Worm (Caenorhabditis elegans): ENCODE results near the gene B0001.2.

B0001.2 gene

DNA sequence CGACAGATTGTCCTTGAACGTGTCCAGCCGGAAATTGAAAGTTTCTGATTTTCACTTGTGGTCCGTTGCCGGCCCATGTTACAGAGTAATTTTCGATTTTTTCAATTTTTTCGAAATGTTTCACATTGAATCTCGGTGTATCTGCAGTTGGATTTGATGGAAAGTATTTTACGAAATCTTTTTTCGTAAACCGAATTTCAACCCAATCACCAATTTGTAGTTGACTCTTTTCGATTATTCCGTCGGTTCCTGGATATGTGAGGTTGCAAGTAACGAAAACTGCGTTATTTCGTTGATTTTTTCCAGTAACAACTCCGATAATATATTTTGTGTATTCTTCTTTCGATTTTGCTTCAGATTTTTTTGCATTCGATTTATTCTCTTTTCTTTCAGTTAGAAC lies 1.2 kb downstream of the B0001.2 start:
- TF ChIP-seq athp-1 (tag; optimal IDR thresholded peaks at IDR 0.05) (no peak), fkh-3 (tag; optimal IDR thresholded peaks at IDR 0.05) (no peak), efl-1 (GFP tag; optimal IDR thresholded peaks at IDR 0.05) (no peak), lsy-27 (tag; optimal IDR thresholded peaks at IDR 0.05; ENCODE audit: borderline replicate concordance, insufficient read depth) (no peak), egl-18 (GFP tag; IDR thresholded peaks at IDR 0.05) (no peak), F37B4.10 (GFP tag; IDR thresholded peaks at IDR 0.05) (no peak), rcor-1 (GFP tag; IDR thresholded peaks at IDR 0.05) (no peak), hsf-1 (GFP tag; IDR thresholded peaks at IDR 0.05) (no peak), him-1 (tag; optimal IDR thresholded peaks at IDR 0.05) (no peak), B0261.1 (tag; optimal IDR thresholded peaks at IDR 0.05) (no peak), snpc-1.3 (tag; optimal IDR thresholded peaks at IDR 0.05; ENCODE audit: insufficient read depth) (no peak), lin-40 (tag; optimal IDR thresholded peaks at IDR 0.05) (no peak)

DNA sequence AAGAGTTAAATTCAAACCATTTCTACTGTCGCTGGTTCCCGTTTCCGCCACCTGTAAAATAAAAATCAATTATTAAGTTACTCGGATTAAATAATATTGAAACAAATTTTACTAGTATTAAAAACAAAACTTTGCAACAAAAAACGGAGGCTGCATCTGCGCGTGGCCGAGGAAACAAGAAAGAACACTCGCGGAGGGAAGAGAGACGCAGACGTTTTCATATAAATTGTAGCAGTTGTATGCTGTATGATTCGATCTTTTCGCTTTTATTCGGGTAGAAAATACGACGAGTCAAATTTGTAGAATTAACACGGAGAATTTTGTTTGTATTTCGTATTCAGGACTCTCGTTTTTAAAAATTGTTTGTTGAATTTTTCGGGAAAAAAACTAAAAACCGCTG lies 5.1 kb downstream of the B0001.2 start, which contains the start of gene B0001.3:
Gene B0001.3 (minus strand): TSS at position 55 of the 400 bp plus-strand sequence.
- no peak for TF ChIP-seq ceh-79 (tag; optimal IDR thresholded peaks at IDR 0.05)
- TF ChIP-seq ceh-27 (GFP tag; optimal IDR thresholded peaks at IDR 0.05), result no peak
- TF ChIP-seq ztf-25 (GFP tag; IDR thresholded peaks at IDR 0.05), result no peak
- no peak for TF ChIP-seq rcor-1 (GFP tag; IDR thresholded peaks at IDR 0.05)
- TF ChIP-seq F22D6.2 (tag; optimal IDR thresholded peaks at IDR 0.05), result no peak
- TF ChIP-seq cebp-2 (GFP tag; IDR thresholded peaks at IDR 0.05), result no peak
- no peak for TF ChIP-seq dpl-1 (GFP tag; optimal IDR thresholded peaks at IDR 0.05)
- no peak for TF ChIP-seq Y79H2A.3 (GFP tag; conservative IDR thresholded peaks at IDR 0.05)
- TF ChIP-seq snpc-3.4 (tag; optimal IDR thresholded peaks at IDR 0.05), result no peak
- TF ChIP-seq K11D2.4 (GFP tag; IDR thresholded peaks at IDR 0.05), result no peak
- TF ChIP-seq xnd-1 (tag; optimal IDR thresholded peaks at IDR 0.05), result no peak
- TF ChIP-seq somi-1 (GFP tag; optimal IDR thresholded peaks at IDR 0.05), result no peak
- no peak for TF ChIP-seq K12H6.12 (tag; optimal IDR thresholded peaks at IDR 0.05)
- no peak for TF ChIP-seq B0035.1 (tag; optimal IDR thresholded peaks at IDR 0.05)
- no peak for TF ChIP-seq die-1 (tag; optimal IDR thresholded peaks at IDR 0.05)
- no peak for TF ChIP-seq egrh-3 (GFP tag; IDR thresholded peaks at IDR 0.05)
- no peak for TF ChIP-seq ceh-91 (GFP tag; IDR thresholded peaks at IDR 0.05)

DNA sequence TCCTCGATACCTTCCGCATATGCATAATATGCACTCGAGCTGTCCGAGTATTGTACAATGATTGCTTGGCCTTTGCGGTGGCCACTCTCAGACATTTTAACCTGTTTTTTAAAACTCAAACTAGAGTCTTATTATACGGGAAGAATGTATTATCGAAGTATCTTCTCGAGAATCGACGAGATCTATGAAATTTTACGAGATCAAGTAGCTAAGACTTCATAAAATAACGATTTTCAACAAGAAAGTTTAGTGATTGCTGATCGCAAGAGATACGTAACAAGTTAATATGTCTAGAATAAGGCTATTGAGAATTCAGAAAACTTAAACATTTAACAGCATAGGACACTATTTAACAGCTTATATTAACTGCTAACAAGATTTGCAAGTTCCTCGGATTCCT lies 7.5 kb downstream of the B0001.2 start, which contains the start of gene B0001.5:
Gene B0001.5 (minus strand): TSS at position 101 of the 400 bp plus-strand sequence.
- TF ChIP-seq zim-3 (tag; optimal IDR thresholded peaks at IDR 0.05) (no peak), hlh-12 (tag; optimal IDR thresholded peaks at IDR 0.05) (no peak), lir-1 (GFP tag; conservative IDR thresholded peaks at IDR 0.05) (no peak), egl-44 (GFP tag; IDR thresholded peaks at IDR 0.05) (no peak), madf-6 (GFP tag; IDR thresholded peaks at IDR 0.05) (no peak), ceh-40 (GFP tag; IDR thresholded peaks at IDR 0.05) (no peak), mxl-1 (tag; optimal IDR thresholded peaks at IDR 0.05) (no peak), Y53F4B.3 (GFP tag; IDR thresholded peaks at IDR 0.05) (no peak), mes-4 (tag; optimal IDR thresholded peaks at IDR 0.05) (no peak), Y53G8AR.9 (GFP tag; conservative IDR thresholded peaks at IDR 0.05) (no peak), T07F8.4 (tag; optimal IDR thresholded peaks at IDR 0.05) (no peak), F10E7.11 (tag; optimal IDR thresholded peaks at IDR 0.05) (no peak), Y79H2A.3 (GFP tag; conservative IDR thresholded peaks at IDR 0.05) (no peak), cebp-2 (GFP tag; IDR thresholded peaks at IDR 0.05) (no peak), T26A5.8 (tag; optimal IDR thresholded peaks at IDR 0.05) (no peak)

Measured in whole organism, young adult.